Worm (Caenorhabditis elegans): ENCODE data around the gene cyp-25A4.

DNA sequence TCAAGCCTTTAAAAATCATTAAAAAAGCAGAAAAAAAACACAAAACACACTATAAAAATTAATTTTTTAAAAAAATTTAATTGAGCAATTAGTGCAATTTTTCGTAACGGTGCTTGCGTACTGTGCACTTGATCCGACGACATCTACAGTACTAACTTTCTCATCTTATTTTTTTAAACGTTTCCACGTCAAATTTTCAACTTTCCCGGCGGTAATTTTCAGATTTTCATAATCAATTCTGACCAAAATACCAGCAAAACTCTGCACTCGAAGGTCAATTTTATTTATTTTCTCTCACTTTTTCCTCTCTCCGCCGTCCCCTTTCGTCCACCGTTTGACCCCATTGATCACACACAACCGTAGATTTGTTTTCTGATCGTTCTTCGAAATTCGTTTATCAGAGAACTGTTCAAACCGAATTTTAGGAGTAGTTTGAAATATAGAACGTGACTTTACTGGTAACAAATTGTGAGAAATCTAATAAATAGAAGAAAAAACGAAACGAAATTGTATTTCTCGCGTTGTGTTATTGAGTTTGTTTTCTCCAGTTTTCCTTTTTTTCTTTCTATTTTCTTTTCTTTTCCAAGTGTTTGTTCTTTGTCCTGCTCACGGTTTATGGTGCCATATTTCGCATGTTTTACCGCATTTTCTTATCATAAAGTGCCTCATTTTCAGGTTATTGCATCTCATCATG, 12.1 kb upstream of the cyp-25A4 start, which contains the start of gene acs-19:
- TF ChIP-seq nhr-28 (tag; optimal IDR thresholded peaks at IDR 0.05) (no peak), nhr-76 (tag; optimal IDR thresholded peaks at IDR 0.05) (no peak), lin-32 (GFP tag; optimal IDR thresholded peaks at IDR 0.05) (no peak), ztf-11 (tag; optimal IDR thresholded peaks at IDR 0.05) (no peak), blmp-1 (tag; optimal IDR thresholded peaks at IDR 0.05) (no peak), mep-1 (tag; optimal IDR thresholded peaks at IDR 0.05) (no peak), elt-3 (tag; optimal IDR thresholded peaks at IDR 0.05) (no peak), ces-1 (GFP tag; optimal IDR thresholded peaks at IDR 0.05) (peak; percentile 73)
